Fruit fly (Drosophila melanogaster) S2 (cell line): ENCODE measurements around the gene CG9386.

Experiments
- CG8478 ChIP-seq: fragments of >200 bp; optimal IDR thresholded peaks from 2 replicates; lab custom pipeline; 2018
- CTCF ChIP-seq, 2 experiments: fragments of >200 bp; optimal IDR thresholded peaks; 2 replicates each; lab custom pipeline; 2018

CG9386 gene

dm6 chr3R:9529913-9530312 lies 25.3 kb downstream of the CG9386 start:
- TF ChIP-seq CTCF (optimal IDR thresholded peaks at IDR 0.05; lab: Kevin White, UChicago) = no peak
- TF ChIP-seq CG8478 (lab: Kevin White, UChicago) = no peak

DNA sequence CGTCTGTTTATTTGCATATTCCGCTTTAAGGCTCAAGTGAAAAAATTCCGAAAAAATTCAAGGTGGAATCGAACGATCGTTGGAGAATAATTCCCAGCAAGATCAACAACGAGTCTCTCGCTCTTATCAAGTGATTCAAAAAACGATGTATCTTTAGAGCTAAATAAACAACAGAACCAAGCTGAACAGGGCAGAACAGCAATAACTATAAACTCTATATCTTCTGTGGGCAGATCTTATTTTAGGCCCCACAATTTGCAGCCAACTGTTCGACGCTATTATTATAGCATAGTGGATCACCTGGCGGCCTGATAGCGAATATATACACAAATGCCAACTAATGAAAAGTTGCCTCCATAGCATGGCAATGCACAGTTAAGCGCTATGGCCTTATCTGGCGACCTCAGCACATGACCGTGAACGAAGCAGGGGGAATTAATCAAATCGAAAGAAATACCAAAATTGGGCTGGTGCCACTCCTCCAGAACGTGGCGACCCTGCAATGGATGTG lies 25.8 kb downstream of the CG9386 start:
- no peak for TF ChIP-seq CTCF (optimal IDR thresholded peaks at IDR 0.05; lab: Kevin White, UChicago)
- TF ChIP-seq CG8478 (lab: Kevin White, UChicago) = no peak

DNA sequence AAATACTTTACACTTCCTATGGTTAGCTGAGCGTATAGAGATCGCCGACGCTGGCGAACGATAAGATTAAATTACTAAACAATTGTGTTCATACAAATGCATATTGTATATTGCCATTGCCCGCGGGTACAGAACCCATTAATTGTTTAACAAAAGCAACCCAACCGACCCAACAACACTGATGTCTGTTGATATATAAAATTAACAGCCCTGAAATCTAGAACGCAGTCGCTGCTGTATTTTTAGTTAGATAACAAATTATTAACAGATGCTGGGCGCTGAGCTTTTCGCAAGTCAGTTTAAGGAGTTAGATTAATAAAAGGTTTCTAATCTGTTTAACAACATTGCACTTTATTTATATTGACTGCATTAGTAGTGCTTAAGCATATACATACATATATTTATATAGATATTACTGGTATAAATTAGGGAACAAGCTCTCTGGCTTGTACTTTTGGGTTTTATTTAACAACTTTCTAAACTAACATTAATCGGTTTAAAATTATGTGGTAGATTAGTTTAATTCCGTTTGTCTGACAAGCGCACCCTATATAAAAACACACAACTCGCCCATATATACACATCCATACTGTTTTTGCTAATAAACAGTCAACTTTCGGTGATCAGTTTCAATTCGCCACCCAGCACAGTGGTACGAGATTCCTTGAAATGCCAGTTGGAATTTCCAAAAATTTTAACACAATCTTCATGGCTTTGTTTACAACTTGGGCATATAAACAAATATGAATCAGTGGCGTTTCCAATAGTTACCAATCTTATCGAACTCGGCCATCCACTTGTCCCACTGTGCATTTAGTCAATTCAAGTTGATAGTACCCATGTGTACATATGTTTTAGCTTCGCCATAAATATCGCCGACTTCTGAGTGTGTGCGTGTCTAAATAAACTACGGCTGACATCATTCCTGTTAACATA lies 27.0 kb downstream of the CG9386 start:
- TF ChIP-seq CG8478 (lab: Kevin White, UChicago) (no peak), CTCF (optimal IDR thresholded peaks at IDR 0.05; lab: Kevin White, UChicago) (no peak)

DNA sequence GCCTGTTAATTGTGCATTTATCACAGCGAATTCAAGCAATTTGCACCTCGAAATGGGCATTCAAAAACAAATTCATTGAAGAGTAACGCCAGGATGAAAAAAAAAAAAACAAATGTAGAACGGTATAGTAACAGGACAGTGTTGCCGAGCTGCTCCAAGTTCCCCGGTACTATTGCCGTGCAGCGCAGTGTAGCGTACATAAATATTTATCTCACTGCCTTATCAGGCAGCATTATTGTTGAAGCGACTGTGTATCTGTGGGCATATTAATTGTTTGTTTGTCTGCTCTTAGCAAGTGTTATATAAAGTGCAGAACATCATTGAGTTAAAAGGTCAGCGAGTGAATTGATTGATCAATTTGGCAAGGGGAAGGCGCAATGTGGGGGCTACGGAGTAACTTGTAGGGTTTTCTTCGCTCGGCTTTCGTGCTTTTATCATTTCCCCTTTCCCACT lies 38.8 kb downstream of the CG9386 start:
- TF ChIP-seq CTCF (optimal IDR thresholded peaks at IDR 0.05; lab: Kevin White, UChicago) = no peak

dm6 chr3R:9515860-9516344 lies 39.3 kb downstream of the CG9386 start, which contains the start of the genes mRpL47, CG8176 and Kdm3:
Gene mRpL47 (minus strand): TSS chr3R:9515908.
Gene CG8176 (plus strand): TSS chr3R:9516007.
Gene Kdm3 (plus strand): TSS chr3R:9516007.
- peak; percentile 58 to 61 for TF ChIP-seq CTCF (optimal IDR thresholded peaks at IDR 0.05; lab: Kevin White, UChicago)
- TF ChIP-seq CG8478 (lab: Kevin White, UChicago) = no peak

- no peak for TF ChIP-seq CTCF (optimal IDR thresholded peaks at IDR 0.05; lab: Kevin White, UChicago)
- no peak for TF ChIP-seq CG8478 (lab: Kevin White, UChicago)
These were observed 42.2 kb downstream of the CG9386 start, which contains the start of the genes Ras85D and Rlb1 for dm6 chr3R:9513052-9513420. Gene Ras85D (minus strand): TSS chr3R:9513067. Gene Rlb1 (plus strand): TSS chr3R:9513327.

dm6 chr3R:9512193-9513051 lies 42.8 kb downstream of the CG9386 start:
- TF ChIP-seq CTCF (optimal IDR thresholded peaks at IDR 0.05; lab: Kevin White, UChicago) (no peak), CG8478 (lab: Kevin White, UChicago) (no peak)

dm6 chr3R:9510070-9510518 lies 45.1 kb downstream of the CG9386 start, which contains the start of gene rump:
Gene rump (minus strand): TSS chr3R:9510324.
- TF ChIP-seq CG8478 (lab: Kevin White, UChicago) = no peak
- TF ChIP-seq CTCF (optimal IDR thresholded peaks at IDR 0.05; lab: Kevin White, UChicago) = no peak

DNA sequence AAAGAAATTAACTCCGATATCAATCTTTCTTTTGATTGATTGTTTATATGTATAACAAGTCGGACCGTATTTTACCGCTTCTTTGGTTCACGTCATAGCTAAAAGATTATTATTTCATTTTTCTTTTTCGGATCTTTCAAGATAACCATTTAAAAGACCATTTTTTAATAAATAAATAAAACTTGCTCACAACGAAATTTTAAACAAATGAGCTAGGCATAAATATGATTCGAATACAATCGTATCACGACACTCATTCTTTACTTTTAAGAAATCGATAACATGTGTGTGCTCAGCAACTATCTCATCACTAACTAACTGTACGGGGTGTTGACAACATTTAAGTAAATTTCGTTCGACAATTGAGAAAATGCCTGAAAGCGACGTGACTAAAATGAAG lies 50.9 kb downstream of the CG9386 start, which contains the start of gene CG8149:
TSS of gene CG8149 (plus strand) at position 302 of the 400 bp plus-strand sequence.
- TF ChIP-seq CG8478 (lab: Kevin White, UChicago) (no peak), CTCF (optimal IDR thresholded peaks at IDR 0.05; lab: Kevin White, UChicago) (no peak)
